Worm (Caenorhabditis elegans) whole organism, late embryonic: ENCODE results near the gene Y51H4A.24.

Source experiments
- T23F11.4 ChIP-seq: fragments of 200-800 bp; sonication (Bioruptor generic); optimal IDR thresholded peaks from 2 replicates; lab custom pipeline; 2018; ENCODE audit warnings: mild to moderate bottlenecking, missing genetic modification characterization, missing compliant biosample characterization
- ama-1 ChIP-seq: fragments of 150-350 bp; optimal IDR thresholded peaks from 2 replicates; lab custom pipeline; 2014
- ceh-14 ChIP-seq: sonication (generic microtip); optimal IDR thresholded peaks from 2 replicates; lab custom pipeline; 2016; ENCODE audit warnings: missing genotype, missing genetic modification characterization, missing compliant biosample characterization
- ceh-45 ChIP-seq: fragments of 200-800 bp; sonication (Bioruptor generic); IDR thresholded peaks from 2 replicates; pipeline ENCODE4 v1.3.6; 2022; ENCODE audit warnings: missing genetic modification reagents, missing genetic modification characterization, missing compliant biosample characterization
- elt-2 ChIP-seq: sonication (generic microtip); optimal IDR thresholded peaks from 2 replicates; lab custom pipeline; 2016; ENCODE audit warnings: missing genetic modification reagents, missing genetic modification characterization, missing compliant biosample characterization
- hlh-15 ChIP-seq: sonication (generic microtip); optimal IDR thresholded peaks from 2 replicates; lab custom pipeline; 2016; ENCODE audit warnings: missing genetic modification characterization, missing compliant biosample characterization
- nhr-232 ChIP-seq: sonication (generic microtip); optimal IDR thresholded peaks from 2 replicates; lab custom pipeline; 2016; ENCODE audit warnings: missing genetic modification characterization, missing compliant biosample characterization
- pha-2 ChIP-seq: sonication (generic microtip); optimal IDR thresholded peaks from 2 replicates; lab custom pipeline; 2017; ENCODE audit warnings: mild to moderate bottlenecking, missing genetic modification characterization, missing compliant biosample characterization
- pha-4 ChIP-seq: fragments of 150-350 bp; optimal IDR thresholded peaks from 2 replicates; lab custom pipeline; 2018; ENCODE audit warnings: missing biosample characterization, missing genetic modification reagents, missing genetic modification characterization
- ztf-16 ChIP-seq: sonication (generic microtip); optimal IDR thresholded peaks from 2 replicates; lab custom pipeline; 2017; ENCODE audit warnings: missing genetic modification characterization, missing compliant biosample characterization

ce11 chrIV:16718651-16719050 lies 22.0 kb downstream of the Y51H4A.24 start:
- TF ChIP-seq pha-4 (tag; lab: Kevin White, UChicago) (no peak), elt-2 (tag; lab: Kevin White, UChicago) (no peak), pha-2 (tag; lab: Kevin White, UChicago) (no peak), hlh-15 (tag; lab: Kevin White, UChicago) (no peak), ztf-16 (tag; lab: Kevin White, UChicago) (no peak), T23F11.4 (no peak), nhr-232 (tag; lab: Kevin White, UChicago) (no peak), ceh-45 (no peak), ceh-14 (tag; lab: Kevin White, UChicago) (no peak), ama-1 (lab: Kevin White, UChicago) (no peak)
